Fruit fly (Drosophila melanogaster): ENCODE results near the gene nom.
A peak's percentile ranks its signal among the peaks of the same experiment; 100 is the strongest.

The nom gene

DNA sequence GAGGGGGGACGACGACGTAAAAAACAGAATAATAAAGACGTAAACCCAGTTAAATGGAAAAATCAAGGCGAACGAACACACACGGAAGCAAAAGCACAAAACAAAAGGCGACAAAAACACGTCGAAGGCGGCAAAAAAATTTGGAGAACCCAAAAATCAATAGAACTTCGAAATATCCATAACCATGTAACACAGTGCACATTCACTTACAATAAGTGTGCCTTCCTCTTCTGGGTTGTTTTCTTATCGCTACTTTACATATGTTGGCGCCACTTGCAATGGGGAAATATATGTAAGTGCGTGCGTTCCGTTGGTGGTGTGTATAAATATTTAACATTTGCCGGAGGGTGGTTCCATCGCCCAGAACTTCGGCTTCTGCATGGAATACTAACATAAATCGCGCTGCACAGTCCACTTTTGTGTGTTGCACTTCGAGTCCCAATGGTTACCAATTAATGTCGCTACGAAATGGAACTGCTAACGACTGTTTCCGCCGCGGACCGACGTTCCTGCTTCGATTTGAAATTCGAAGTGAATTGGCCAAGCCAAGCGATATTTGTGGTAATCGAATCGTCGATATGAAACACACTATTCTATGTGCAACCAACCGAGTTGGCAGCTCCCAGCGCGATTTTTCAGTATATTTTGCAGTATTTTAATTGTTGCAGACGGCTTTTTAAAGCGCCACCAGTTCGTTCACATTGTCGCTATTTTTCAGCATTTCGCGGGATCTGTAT is 24.3 kb downstream of the nom start, which contains the start of the genes CG9801 and Nasp (continued):
- peak; percentile 76 for TF ChIP-seq HmgZ (tag; optimal IDR thresholded peaks at IDR 0.05)
- no peak for TF ChIP-seq Hey (tag; optimal IDR thresholded peaks at IDR 0.05)
- TF ChIP-seq CG1529 (GFP tag; optimal IDR thresholded peaks at IDR 0.05) = no peak
- TF ChIP-seq mld (GFP tag; IDR thresholded peaks at IDR 0.05; ENCODE audit: partially characterized antibody) = peak; percentile 63
- no peak for TF ChIP-seq CG2202 (tag; optimal IDR thresholded peaks at IDR 0.05)
- no peak for TF ChIP-seq ash1 (GFP tag; optimal IDR thresholded peaks at IDR 0.05)
- TF ChIP-seq her (GFP tag; optimal IDR thresholded peaks at IDR 0.05) = peak; percentile 39
- TF ChIP-seq z (GFP tag; IDR thresholded peaks at IDR 0.05) = no peak
- no peak for TF ChIP-seq esg (GFP tag; conservative IDR thresholded peaks at IDR 0.05)
- no peak for TF ChIP-seq Drgx (GFP tag; IDR thresholded peaks at IDR 0.05)
- peak; percentile 44 for TF ChIP-seq CG12391 (tag; optimal IDR thresholded peaks at IDR 0.05)
- TF ChIP-seq ftz-f1 (GFP tag; optimal IDR thresholded peaks at IDR 0.05) = no peak
- TF ChIP-seq CG13624 (GFP tag; optimal IDR thresholded peaks at IDR 0.05) = peak; percentile 39
- TF ChIP-seq Poxn (GFP tag; IDR thresholded peaks at IDR 0.05) = no peak
- TF ChIP-seq CG15514 (GFP tag; optimal IDR thresholded peaks at IDR 0.05) = peak; percentile 81
- TF ChIP-seq tin (GFP tag; optimal IDR thresholded peaks at IDR 0.05) = no peak
- TF ChIP-seq CG3407 (GFP tag; optimal IDR thresholded peaks at IDR 0.05) = no peak
- TF ChIP-seq bab2 (GFP tag; optimal IDR thresholded peaks at IDR 0.05) = no peak
- no peak for TF ChIP-seq abd-A (tag; optimal IDR thresholded peaks at IDR 0.05)
- TF ChIP-seq CG2889 (GFP tag; IDR thresholded peaks at IDR 0.05) = no peak
- TF ChIP-seq onecut (GFP tag; IDR thresholded peaks at IDR 0.05) = peak; percentile 31
- TF ChIP-seq Vsx1 (GFP tag; optimal IDR thresholded peaks at IDR 0.05) = no peak
- peak; percentile 32 for TF ChIP-seq Mes4 (GFP tag; optimal IDR thresholded peaks at IDR 0.05)
- TF ChIP-seq CG14710 (tag; optimal IDR thresholded peaks at IDR 0.05) = peak; percentile 67
- no peak for TF ChIP-seq TFAM (GFP tag; optimal IDR thresholded peaks at IDR 0.05)
- TF ChIP-seq nmo (GFP tag; optimal IDR thresholded peaks at IDR 0.05) = peak; percentile 75
- peak; percentile 28 for TF ChIP-seq zfh2 (GFP tag; optimal IDR thresholded peaks at IDR 0.05)
- TF ChIP-seq CG7987 (GFP tag; optimal IDR thresholded peaks at IDR 0.05) = peak; percentile 58
- TF ChIP-seq pita (GFP tag; optimal IDR thresholded peaks at IDR 0.05) = no peak
- TF ChIP-seq D19A (tag; optimal IDR thresholded peaks at IDR 0.05) = no peak
- TF ChIP-seq Antp (GFP tag; optimal IDR thresholded peaks at IDR 0.05) = peak; percentile 50
- no peak for TF ChIP-seq CG7786 (GFP tag; optimal IDR thresholded peaks at IDR 0.05)
- peak; percentile 25; the same call in 1 of the 2 replicates for TF ChIP-seq lmd (GFP tag; IDR thresholded peaks at IDR 0.05)
- peak; percentile 3 for TF ChIP-seq CG12299 (tag; optimal IDR thresholded peaks at IDR 0.05)
- peak; percentile 71 for TF ChIP-seq CG7963 (GFP tag; IDR thresholded peaks at IDR 0.05; ENCODE audit: partially characterized antibody)
- TF ChIP-seq CG8765 (GFP tag; IDR thresholded peaks at IDR 0.05) = no peak
- TF ChIP-seq oc (tag; optimal IDR thresholded peaks at IDR 0.05) = no peak
- TF ChIP-seq CG11247 (GFP tag; IDR thresholded peaks at IDR 0.05) = peak; percentile 45; the same call in 1 of the 2 replicates
- TF ChIP-seq trh (GFP tag; optimal IDR thresholded peaks at IDR 0.05) = no peak
- TF ChIP-seq hb (GFP tag; IDR thresholded peaks at IDR 0.05; ENCODE audit: partially characterized antibody) = peak; percentile 63; the same call in 2 of the 3 replicates
- TF ChIP-seq CG1603 (tag; optimal IDR thresholded peaks at IDR 0.05) = peak; percentile 84
- TF ChIP-seq tio (GFP tag; optimal IDR thresholded peaks at IDR 0.05) = no peak
- no peak for TF ChIP-seq Dip2 (GFP tag; IDR thresholded peaks at IDR 0.05)
- TF ChIP-seq MESR4 (GFP tag; optimal IDR thresholded peaks at IDR 0.05) = peak; percentile 50
- no peak for TF ChIP-seq CG10565 (GFP tag; optimal IDR thresholded peaks at IDR 0.05)
- TF ChIP-seq ab (GFP tag; optimal IDR thresholded peaks at IDR 0.05) = no peak
- peak; percentile 15 for TF ChIP-seq tx (GFP tag; optimal IDR thresholded peaks at IDR 0.05)
- peak; percentile 42; the same call in 1 of the 2 replicates for TF ChIP-seq E2f1 (GFP tag; IDR thresholded peaks at IDR 0.05)
- TF ChIP-seq jing (GFP tag; optimal IDR thresholded peaks at IDR 0.05) = no peak
- no peak for TF ChIP-seq az2 (GFP tag; optimal IDR thresholded peaks at IDR 0.05)

All from whole organism, embryonic.